Fruit fly (Drosophila melanogaster) Kc167 (cell line): ENCODE data around the gene Orct2.

Experiments
- Myc ChIP-seq: fragments of >200 bp; optimal IDR thresholded peaks from 2 replicates; lab custom pipeline; 2017; ENCODE audit warnings: missing external identifiers
- h ChIP-seq: fragments of >200 bp; optimal IDR thresholded peaks from 3 replicates; lab custom pipeline; 2018; ENCODE audit warnings: missing external identifiers
- psq ChIP-seq: fragments of >200 bp; optimal IDR thresholded peaks from 2 replicates; lab custom pipeline; 2017; ENCODE audit warnings: missing external identifiers

- TF ChIP-seq h, result no peak
- no peak for TF ChIP-seq psq (lab: Kevin White, UChicago)
- TF ChIP-seq Myc (lab: Kevin White, UChicago), result no peak
Measured at dm6 chr3R:24233366-24234161, 39.3 kb upstream of the Orct2 start.
